Comparison of ENCODE assay signal across 4 worm cellular contexts in genomic region chrX:16205880-16206279, ce11.
TF ChIP-seq lines count a peak whose summit lies in the region.

No protein-coding gene starts in this region.

TF ChIP-seq in whole organism, L2 larva, 48 proteins besides CTCF, POLR2A, EP300 and RAD21 (continues in another document):
- peak; percentile 66 for TF ChIP-seq nhr-10 (tag; optimal IDR thresholded peaks at IDR 0.05; lab: Kevin White, UChicago)
- no peak for TF ChIP-seq skn-1 (tag; optimal IDR thresholded peaks at IDR 0.05; lab: Kevin White, UChicago)
- peak; percentile 80 for TF ChIP-seq nhr-129 (tag; optimal IDR thresholded peaks at IDR 0.05; lab: Kevin White, UChicago)
- peak in 1 of 2 experiments; percentile 5 for TF ChIP-seq mdl-1 (tag; optimal IDR thresholded peaks at IDR 0.05; lab: Kevin White, UChicago)
- no peak for TF ChIP-seq unc-39 (tag; optimal IDR thresholded peaks at IDR 0.05; lab: Kevin White, UChicago)
- TF ChIP-seq nhr-21 (tag; optimal IDR thresholded peaks at IDR 0.05; lab: Kevin White, UChicago), result peak; percentile 83
- peak; percentile 72 for TF ChIP-seq nhr-77 (tag; optimal IDR thresholded peaks at IDR 0.05; lab: Kevin White, UChicago)
- no peak for TF ChIP-seq aly-2 (tag; optimal IDR thresholded peaks at IDR 0.05; lab: Kevin White, UChicago)
- no peak for TF ChIP-seq mbf-1 (tag; optimal IDR thresholded peaks at IDR 0.05; lab: Kevin White, UChicago)
- no peak for TF ChIP-seq ceh-16 (tag; optimal IDR thresholded peaks at IDR 0.05; lab: Kevin White, UChicago)
- TF ChIP-seq nhr-11 (tag; optimal IDR thresholded peaks at IDR 0.05; lab: Kevin White, UChicago), result no peak
- peak; percentile 79 for TF ChIP-seq sma-3 (GFP tag; optimal IDR thresholded peaks at IDR 0.05; lab: Kevin White, UChicago)
- peak; percentile 66 for TF ChIP-seq egl-27 (tag; optimal IDR thresholded peaks at IDR 0.05; lab: Kevin White, UChicago)
- TF ChIP-seq mab-5 (tag; optimal IDR thresholded peaks at IDR 0.05; lab: Kevin White, UChicago), result peak; percentile 36
- TF ChIP-seq unc-62 (GFP tag; optimal IDR thresholded peaks at IDR 0.05; lab: Kevin White, UChicago), result no peak
- TF ChIP-seq lin-39 (tag; optimal IDR thresholded peaks at IDR 0.05; lab: Kevin White, UChicago), result peak; percentile 5
- peak; percentile 67 for TF ChIP-seq gmeb-1 (tag; optimal IDR thresholded peaks at IDR 0.05; lab: Kevin White, UChicago)
- no peak for TF ChIP-seq ZK546.5 (tag; optimal IDR thresholded peaks at IDR 0.05; lab: Kevin White, UChicago)
- peak; percentile 74 for TF ChIP-seq C34F6.9 (tag; optimal IDR thresholded peaks at IDR 0.05; lab: Kevin White, UChicago)
- peak; percentile 69 to 75 for TF ChIP-seq lsy-2 (tag; optimal IDR thresholded peaks at IDR 0.05; lab: Kevin White, UChicago)
- TF ChIP-seq F13H6.1 (tag; optimal IDR thresholded peaks at IDR 0.05; lab: Kevin White, UChicago), result peak; percentile 73
- TF ChIP-seq lin-11 (tag; optimal IDR thresholded peaks at IDR 0.05; lab: Kevin White, UChicago), result peak; percentile 34
- TF ChIP-seq crh-2 (tag; optimal IDR thresholded peaks at IDR 0.05; lab: Kevin White, UChicago), result peak; percentile 86
- TF ChIP-seq nhr-12 (tag; optimal IDR thresholded peaks at IDR 0.05; lab: Kevin White, UChicago), result no peak

TF ChIP-seq in whole organism, L4 larva, 104 proteins besides CTCF, POLR2A, EP300 and RAD21 (continues in another document):
- TF ChIP-seq mep-1 (tag; optimal IDR thresholded peaks at IDR 0.05; lab: Kevin White, UChicago), result peak; percentile 89
- TF ChIP-seq tag-97 (GFP tag; IDR thresholded peaks at IDR 0.05; lab: Robert Waterston, UW), result no peak
- TF ChIP-seq dmd-6 (GFP tag; IDR thresholded peaks at IDR 0.05; lab: Robert Waterston, UW), result peak; percentile 59
- TF ChIP-seq hif-1 (tag; optimal IDR thresholded peaks at IDR 0.05; lab: Kevin White, UChicago), result peak in 1 of 2 experiments; percentile 35
- peak; percentile 14 to 82 for TF ChIP-seq daf-16 (GFP tag; optimal IDR thresholded peaks at IDR 0.05; lab: Kevin White, UChicago)
- TF ChIP-seq daf-16 (tag; optimal IDR thresholded peaks at IDR 0.05; lab: Kevin White, UChicago), result peak; percentile 54
- no peak for TF ChIP-seq attf-4 (tag; optimal IDR thresholded peaks at IDR 0.05; lab: Kevin White, UChicago)
- peak; percentile 53 for TF ChIP-seq lin-38 (GFP tag; IDR thresholded peaks at IDR 0.05; lab: Robert Waterston, UW)
- TF ChIP-seq spr-1 (tag; optimal IDR thresholded peaks at IDR 0.05; lab: Kevin White, UChicago), result peak; percentile 69
- TF ChIP-seq ctbp-1 (GFP tag; IDR thresholded peaks at IDR 0.05; lab: Robert Waterston, UW), result 0 out of 2 replicates have a peak, but pooled peaks have one; percentile 22
- TF ChIP-seq ces-1 (GFP tag; optimal IDR thresholded peaks at IDR 0.05; lab: Kevin White, UChicago), result peak; percentile 50
- no peak for TF ChIP-seq Y105C5A.15 (GFP tag; IDR thresholded peaks at IDR 0.05; lab: Robert Waterston, UW)
- TF ChIP-seq nhr-42 (GFP tag; IDR thresholded peaks at IDR 0.05; lab: Robert Waterston, UW), result peak; percentile 83
- TF ChIP-seq duxl-1 (tag; optimal IDR thresholded peaks at IDR 0.05; lab: Kevin White, UChicago; ENCODE audit: poor library complexity), result peak; percentile 69
- TF ChIP-seq ztf-7 (tag; optimal IDR thresholded peaks at IDR 0.05; lab: Kevin White, UChicago), result peak; percentile 60
- TF ChIP-seq Y75B8A.6 (GFP tag; IDR thresholded peaks at IDR 0.05; lab: Robert Waterston, UW), result no peak
- TF ChIP-seq T26A8.4 (GFP tag; IDR thresholded peaks at IDR 0.05; lab: Robert Waterston, UW), result peak; percentile 73
- no peak for TF ChIP-seq snpc-4 (tag; optimal IDR thresholded peaks at IDR 0.05; lab: Kevin White, UChicago)
- no peak for TF ChIP-seq mdt-29 (GFP tag; IDR thresholded peaks at IDR 0.05; lab: Robert Waterston, UW)
- TF ChIP-seq php-3 (GFP tag; IDR thresholded peaks at IDR 0.05; lab: Robert Waterston, UW), result peak; percentile 53; the same call in 1 of the 2 replicates
- peak; percentile 81 for TF ChIP-seq T20F7.1 (GFP tag; optimal IDR thresholded peaks at IDR 0.05; lab: Kevin White, UChicago)
- peak; percentile 39 to 83 for TF ChIP-seq lsy-2 (tag; optimal IDR thresholded peaks at IDR 0.05; lab: Kevin White, UChicago)
- peak; percentile 23 for TF ChIP-seq mxl-3 (GFP tag; optimal IDR thresholded peaks at IDR 0.05; lab: Kevin White, UChicago)
- TF ChIP-seq pqm-1 (tag; optimal IDR thresholded peaks at IDR 0.05; lab: Kevin White, UChicago), result no peak

TF ChIP-seq in whole organism, late embryonic, 69 proteins besides CTCF, POLR2A, EP300 and RAD21:
- TF ChIP-seq ceh-22 (tag; optimal IDR thresholded peaks at IDR 0.05; lab: Kevin White, UChicago), result no peak
- peak; percentile 65 for TF ChIP-seq unc-42 (tag; optimal IDR thresholded peaks at IDR 0.05; lab: Kevin White, UChicago)
- no peak for TF ChIP-seq madf-2 (tag; optimal IDR thresholded peaks at IDR 0.05; lab: Kevin White, UChicago)
- TF ChIP-seq rnt-1 (tag; optimal IDR thresholded peaks at IDR 0.05; lab: Kevin White, UChicago), result peak; percentile 22
- TF ChIP-seq sdc-2 (tag; optimal IDR thresholded peaks at IDR 0.05; lab: Kevin White, UChicago), result peak; percentile 98
- peak; percentile 84 for TF ChIP-seq ceh-48 (tag; optimal IDR thresholded peaks at IDR 0.05; lab: Kevin White, UChicago)
- TF ChIP-seq ceh-34 (tag; optimal IDR thresholded peaks at IDR 0.05; lab: Kevin White, UChicago), result peak; percentile 5
- TF ChIP-seq C38D4.7 (GFP tag; optimal IDR thresholded peaks at IDR 0.05; lab: Kevin White, UChicago), result no peak
- peak; percentile 51 for TF ChIP-seq ceh-18 (tag; optimal IDR thresholded peaks at IDR 0.05; lab: Kevin White, UChicago)
- peak; percentile 10 for TF ChIP-seq elt-2 (tag; optimal IDR thresholded peaks at IDR 0.05; lab: Kevin White, UChicago)
- TF ChIP-seq nfya-1 (tag; optimal IDR thresholded peaks at IDR 0.05; lab: Kevin White, UChicago), result peak; percentile 54
- TF ChIP-seq tbx-2 (tag; optimal IDR thresholded peaks at IDR 0.05; lab: Kevin White, UChicago), result peak; percentile 38
- peak; percentile 65 for TF ChIP-seq ceh-31 (tag; optimal IDR thresholded peaks at IDR 0.05; lab: Kevin White, UChicago)

TF ChIP-seq in whole organism, mixed stage, embryonic, 35 proteins besides CTCF, POLR2A, EP300 and RAD21:
- TF ChIP-seq unc-62 (GFP tag; optimal IDR thresholded peaks at IDR 0.05; lab: Kevin White, UChicago) (peak; percentile 10), unc-120 (tag; optimal IDR thresholded peaks at IDR 0.05; lab: Kevin White, UChicago; ENCODE audit: poor library complexity, severe bottlenecking) (peak; percentile 33), ces-1 (GFP tag; optimal IDR thresholded peaks at IDR 0.05; lab: Kevin White, UChicago) (peak; percentile 71), lsy-2 (tag; optimal IDR thresholded peaks at IDR 0.05; lab: Kevin White, UChicago) (peak; percentile 21), mep-1 (tag; optimal IDR thresholded peaks at IDR 0.05; lab: Kevin White, UChicago) (peak; percentile 61), ceh-39 (tag; optimal IDR thresholded peaks at IDR 0.05; lab: Kevin White, UChicago) (peak; percentile 27), nhr-237 (tag; optimal IDR thresholded peaks at IDR 0.05; lab: Kevin White, UChicago) (peak; percentile 84), bed-3 (GFP tag; optimal IDR thresholded peaks at IDR 0.05; lab: Kevin White, UChicago) (no peak), nhr-76 (tag; optimal IDR thresholded peaks at IDR 0.05; lab: Kevin White, UChicago) (no peak)
